Worm (Caenorhabditis elegans) whole organism, L1 larva: ENCODE measurements around the gene nhr-91.

Experiments
- F16B12.6 ChIP-seq: fragments of 150-350 bp; optimal IDR thresholded peaks from 2 replicates; lab custom pipeline; 2014; ENCODE audit warnings: missing biosample characterization, missing genetic modification characterization
- Y116A8C.19 ChIP-seq: sonication (generic microtip); optimal IDR thresholded peaks from 2 replicates; lab custom pipeline; 2016; ENCODE audit warnings: missing compliant biosample characterization, missing genetic modification characterization, borderline replicate concordance
- aha-1 ChIP-seq: fragments of 150-350 bp; optimal IDR thresholded peaks from 2 replicates; lab custom pipeline; 2014; ENCODE audit warnings: missing biosample characterization, missing genetic modification characterization
- alr-1 ChIP-seq: fragments of 200-800 bp; sonication (Bioruptor generic); optimal IDR thresholded peaks from 2 replicates; lab custom pipeline; 2018; ENCODE audit warnings: borderline replicate concordance, mild to moderate bottlenecking, missing genetic modification characterization, missing compliant biosample characterization
- blmp-1 ChIP-seq: fragments of 150-350 bp; optimal IDR thresholded peaks from 2 replicates; lab custom pipeline; 2014; ENCODE audit warnings: missing biosample characterization, missing genetic modification characterization
- ceh-88 ChIP-seq: fragments of 200-800 bp; sonication (Bioruptor generic); IDR thresholded peaks from 2 replicates; pipeline ENCODE4 v1.3.6; 2022; ENCODE audit warnings: missing genetic modification characterization, missing compliant biosample characterization
- dpl-1 ChIP-seq, 3 experiments: fragments of 150-350 bp in 2 of 3; sonication (generic microtip) in 1 of 3; optimal IDR thresholded peaks; 2 replicates each; lab custom pipeline; 2014 to 2017; ENCODE audit warnings: missing biosample characterization in 3 of 3, missing genetic modification characterization in 3 of 3, missing genetic modification reagents in 3 of 3
- efl-1 ChIP-seq, 4 experiments: fragments of 150-350 bp; optimal IDR thresholded peaks in 3 of 4; peaks in 1 of 4; 1 replicate in 1 of 4; 2 replicates in 3 of 4; lab custom pipeline; 2014; ENCODE audit warnings: missing biosample characterization in 2 of 4, missing genetic modification characterization in 2 of 4, missing genetic modification reagents in 2 of 4
- elt-2 ChIP-seq: sonication (generic microtip); optimal IDR thresholded peaks from 2 replicates; lab custom pipeline; 2016; ENCODE audit warnings: missing genetic modification characterization, mild to moderate bottlenecking, inconsistent platforms, missing compliant biosample characterization, missing genetic modification reagents
- fkh-4 ChIP-seq: sonication (generic microtip); optimal IDR thresholded peaks from 2 replicates; lab custom pipeline; 2016; ENCODE audit warnings: missing compliant biosample characterization, missing genetic modification characterization, borderline replicate concordance
- grh-1 ChIP-seq: fragments of 200-800 bp; sonication (Bioruptor generic); IDR thresholded peaks from 2 replicates; pipeline ENCODE4 v1.3.6; 2022; ENCODE audit warnings: missing genetic modification reagents, missing genetic modification characterization, missing compliant biosample characterization
- hlh-17 ChIP-seq: fragments of 200-800 bp; sonication (Bioruptor generic); optimal IDR thresholded peaks from 2 replicates; lab custom pipeline; 2018; ENCODE audit warnings: missing genetic modification characterization, mild to moderate bottlenecking, missing compliant biosample characterization, moderate library complexity, borderline replicate concordance
- hpl-2 ChIP-seq: fragments of 150-350 bp; optimal IDR thresholded peaks from 2 replicates; lab custom pipeline; 2014; ENCODE audit warnings: missing biosample characterization, missing genetic modification reagents, missing genetic modification characterization
- jun-1 ChIP-seq: fragments of 150-350 bp; optimal IDR thresholded peaks from 2 replicates; lab custom pipeline; 2014; ENCODE audit warnings: missing biosample characterization, missing genetic modification reagents, missing genetic modification characterization
- lin-13 ChIP-seq: fragments of 150-350 bp; optimal IDR thresholded peaks from 2 replicates; lab custom pipeline; 2014; ENCODE audit warnings: missing biosample characterization, missing genetic modification reagents, missing genetic modification characterization
- lin-14 ChIP-seq: fragments of 200-800 bp; sonication (Bioruptor generic); optimal IDR thresholded peaks from 2 replicates; lab custom pipeline; 2018; ENCODE audit warnings: mild to moderate bottlenecking, missing genetic modification characterization, moderate library complexity, missing compliant biosample characterization
- lin-35 ChIP-seq, 2 experiments: fragments of 150-350 bp; optimal IDR thresholded peaks; 2 replicates each; lab custom pipeline; 2014; ENCODE audit warnings: missing biosample characterization in 2 of 2, missing genetic modification characterization in 2 of 2, missing genetic modification reagents in 2 of 2
- lin-39 ChIP-seq: fragments of 150-350 bp; optimal IDR thresholded peaks from 2 replicates; lab custom pipeline; 2014; ENCODE audit warnings: missing biosample characterization, missing genetic modification reagents, missing genetic modification characterization
- mef-2 ChIP-seq: fragments of 150-350 bp; optimal IDR thresholded peaks from 2 replicates; lab custom pipeline; 2014; ENCODE audit warnings: missing biosample characterization, missing genetic modification characterization
- mep-1 ChIP-seq: fragments of 150-350 bp; optimal IDR thresholded peaks from 2 replicates; lab custom pipeline; 2014; ENCODE audit warnings: missing biosample characterization, missing genetic modification characterization
- nhr-11 ChIP-seq: fragments of 150-350 bp; optimal IDR thresholded peaks from 2 replicates; lab custom pipeline; 2014; ENCODE audit warnings: missing biosample characterization, missing genetic modification characterization
- nhr-12 ChIP-seq: sonication (generic microtip); optimal IDR thresholded peaks from 2 replicates; lab custom pipeline; 2017; ENCODE audit warnings: missing biosample characterization, missing genetic modification characterization
- nhr-19 ChIP-seq: fragments of 200-800 bp; sonication (Bioruptor generic); conservative IDR thresholded peaks from 2 replicates; pipeline ENCODE4 v1.3.6; 2022; ENCODE audit warnings: missing genetic modification characterization, missing compliant biosample characterization
- nhr-237 ChIP-seq: fragments of 150-350 bp; optimal IDR thresholded peaks from 2 replicates; lab custom pipeline; 2014; ENCODE audit warnings: missing biosample characterization, missing genetic modification characterization
- nhr-77 ChIP-seq: fragments of 150-350 bp; optimal IDR thresholded peaks from 2 replicates; lab custom pipeline; 2014; ENCODE audit warnings: missing biosample characterization, missing genetic modification characterization
- nhr-84 ChIP-seq: sonication (generic microtip); optimal IDR thresholded peaks from 2 replicates; lab custom pipeline; 2017; ENCODE audit warnings: missing biosample characterization, missing genetic modification characterization
- nhr-85 ChIP-seq: sonication (generic microtip); peaks from one replicate; lab custom pipeline; 2016; ENCODE audit warnings: missing genetic modification characterization, inconsistent platforms, missing compliant biosample characterization
- nhr-90 ChIP-seq: sonication (generic microtip); optimal IDR thresholded peaks from 2 replicates; lab custom pipeline; 2016; ENCODE audit warnings: mild to moderate bottlenecking, missing genetic modification characterization, missing compliant biosample characterization; ENCODE audit not compliant: poor library complexity
- pax-3 ChIP-seq: fragments of 200-800 bp; sonication (Bioruptor generic); optimal IDR thresholded peaks from 2 replicates; lab custom pipeline; 2018; ENCODE audit warnings: mild to moderate bottlenecking, missing genetic modification characterization, moderate library complexity, missing compliant biosample characterization
- snpc-4 ChIP-seq: fragments of 150-350 bp; optimal IDR thresholded peaks from 2 replicates; lab custom pipeline; 2014; ENCODE audit warnings: missing biosample characterization, missing genetic modification characterization
- snu-23 ChIP-seq: sonication (generic microtip); optimal IDR thresholded peaks from 2 replicates; lab custom pipeline; 2016; ENCODE audit warnings: missing genetic modification characterization, missing compliant biosample characterization
- sox-4 ChIP-seq: sonication (generic microtip); optimal IDR thresholded peaks from 2 replicates; lab custom pipeline; 2016; ENCODE audit warnings: missing genetic modification characterization, missing compliant biosample characterization
- sptf-1 ChIP-seq: fragments of 150-350 bp; optimal IDR thresholded peaks from 2 replicates; lab custom pipeline; 2014; ENCODE audit warnings: missing biosample characterization, missing genetic modification characterization
- swsn-7 ChIP-seq: sonication (generic microtip); optimal IDR thresholded peaks from 2 replicates; lab custom pipeline; 2016; ENCODE audit warnings: missing genetic modification characterization, missing compliant biosample characterization
- tbx-2 ChIP-seq: sonication (generic microtip); optimal IDR thresholded peaks from 2 replicates; lab custom pipeline; 2016; ENCODE audit warnings: missing genetic modification characterization, missing compliant biosample characterization
- tlp-1 ChIP-seq: fragments of 150-350 bp; optimal IDR thresholded peaks from 2 replicates; lab custom pipeline; 2014; ENCODE audit warnings: missing biosample characterization, missing genetic modification characterization
- unc-30 ChIP-seq: sonication (generic microtip); optimal IDR thresholded peaks from 2 replicates; lab custom pipeline; 2017; ENCODE audit warnings: missing biosample characterization, missing genetic modification characterization
- unc-62 ChIP-seq: fragments of 150-350 bp; optimal IDR thresholded peaks from 2 replicates; lab custom pipeline; 2014; ENCODE audit warnings: missing biosample characterization, missing genetic modification reagents, missing genetic modification characterization
- unc-86 ChIP-seq: sonication (generic microtip); optimal IDR thresholded peaks from 2 replicates; lab custom pipeline; 2016; ENCODE audit warnings: missing genetic modification characterization, missing compliant biosample characterization
- unc-98 ChIP-seq: fragments of 200-800 bp; sonication (Bioruptor generic); IDR thresholded peaks from 2 replicates; pipeline ENCODE4 v1.3.6; 2022; ENCODE audit warnings: missing genetic modification characterization, missing compliant biosample characterization
- vab-15 ChIP-seq: sonication (generic microtip); optimal IDR thresholded peaks from 2 replicates; lab custom pipeline; 2017; ENCODE audit warnings: missing genotype, mild to moderate bottlenecking, missing genetic modification characterization, missing compliant biosample characterization
- zag-1 ChIP-seq: fragments of 150-350 bp; optimal IDR thresholded peaks from 2 replicates; lab custom pipeline; 2014; ENCODE audit warnings: missing biosample characterization, missing genetic modification characterization

nhr-91 gene

ce11 chrX:15307677-15308076 is 1.5 kb upstream of the nhr-91 start:
- TF ChIP-seq jun-1 (tag; lab: Kevin White, UChicago): no peak
- TF ChIP-seq blmp-1 (tag; lab: Kevin White, UChicago): peak; percentile 84
- TF ChIP-seq unc-98: no peak
- TF ChIP-seq swsn-7 (tag; lab: Kevin White, UChicago): no peak
- TF ChIP-seq lin-13 (GFP tag; lab: Kevin White, UChicago): no peak
- no peak for TF ChIP-seq alr-1 (tag; lab: Kevin White, UChicago)
- peak; percentile 29 for TF ChIP-seq nhr-85 (tag; lab: Kevin White, UChicago)

ce11 chrX:15308685-15309084 is 484 bp upstream of the nhr-91 start:
- TF ChIP-seq efl-1 (optimal IDR thresholded peaks at IDR 0.05; lab: Kevin White, UChicago): no peak
- no peak for TF ChIP-seq efl-1 (GFP tag; optimal IDR thresholded peaks at IDR 0.05 in 1 of 2; lab: Kevin White, UChicago)
- no peak for TF ChIP-seq elt-2 (tag; lab: Kevin White, UChicago)
- no peak for TF ChIP-seq mep-1 (tag; lab: Kevin White, UChicago)
- no peak for TF ChIP-seq F16B12.6 (tag; lab: Kevin White, UChicago)
- no peak for TF ChIP-seq nhr-84 (tag; lab: Kevin White, UChicago)
- no peak for TF ChIP-seq unc-62 (GFP tag; lab: Kevin White, UChicago)
- no peak for TF ChIP-seq nhr-237
- no peak for TF ChIP-seq nhr-19 (GFP tag; lab: Robert Waterston, UW)
- TF ChIP-seq nhr-11 (tag; lab: Kevin White, UChicago): no peak
- no peak for TF ChIP-seq Y116A8C.19
- TF ChIP-seq alr-1 (tag; lab: Kevin White, UChicago): no peak
- no peak for TF ChIP-seq unc-86 (tag; lab: Kevin White, UChicago)
- TF ChIP-seq zag-1 (tag; lab: Kevin White, UChicago): no peak
- TF ChIP-seq hlh-17 (GFP tag; lab: Kevin White, UChicago): no peak
- no peak for TF ChIP-seq mef-2
- no peak for TF ChIP-seq vab-15

ce11 chrX:15310330-15310776 is 1.2 kb downstream of the nhr-91 start:
- TF ChIP-seq blmp-1 (tag; lab: Kevin White, UChicago) (peak; percentile 100), nhr-85 (tag; lab: Kevin White, UChicago) (peak; percentile 73), ceh-88 (GFP tag; lab: Robert Waterston, UW) (no peak), lin-14 (GFP tag; lab: Kevin White, UChicago) (peak; percentile 53), mep-1 (tag; lab: Kevin White, UChicago) (no peak), elt-2 (tag; lab: Kevin White, UChicago) (no peak), grh-1 (GFP tag; lab: Robert Waterston, UW) (peak; percentile 32; the same call in 1 of the 2 replicates), sptf-1 (tag; lab: Kevin White, UChicago) (no peak), snpc-4 (tag; lab: Kevin White, UChicago) (no peak), tlp-1 (tag; lab: Kevin White, UChicago) (no peak), snu-23 (no peak), pax-3 (tag; lab: Kevin White, UChicago) (no peak), aha-1 (tag; lab: Kevin White, UChicago) (no peak)

DNA sequence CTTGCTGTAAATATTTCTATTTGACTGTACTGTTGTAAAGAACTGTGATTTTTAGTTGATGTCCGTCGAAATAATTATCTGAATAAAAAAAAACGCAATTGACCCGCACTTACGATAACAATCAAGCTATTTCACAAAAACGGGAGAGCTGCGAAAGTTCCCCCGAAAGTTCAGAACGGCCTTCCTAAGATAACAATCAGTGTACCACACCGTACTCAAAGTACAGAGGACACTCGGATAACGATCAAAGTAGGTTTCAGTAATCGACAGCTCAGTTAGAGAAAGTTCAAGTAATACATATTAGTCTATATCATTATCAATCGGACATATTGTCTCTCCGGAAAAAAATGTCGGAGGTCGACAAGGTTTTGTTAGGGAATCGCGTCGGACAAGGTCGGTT is 1.8 kb downstream of the nhr-91 start:
- TF ChIP-seq nhr-19 (GFP tag; lab: Robert Waterston, UW) (no peak), unc-30 (tag; lab: Kevin White, UChicago) (no peak), lin-39 (tag; lab: Kevin White, UChicago) (no peak), blmp-1 (tag; lab: Kevin White, UChicago) (no peak), sox-4 (tag; lab: Kevin White, UChicago) (no peak), dpl-1 (GFP tag; optimal IDR thresholded peaks at IDR 0.05; lab: Kevin White, UChicago) (no peak), fkh-4 (tag; lab: Kevin White, UChicago) (no peak), elt-2 (tag; lab: Kevin White, UChicago) (no peak), nhr-77 (tag; lab: Kevin White, UChicago) (no peak), tbx-2 (tag; lab: Kevin White, UChicago) (no peak), nhr-12 (no peak), F16B12.6 (tag; lab: Kevin White, UChicago) (no peak), unc-98 (no peak), nhr-90 (tag; lab: Kevin White, UChicago) (no peak), hpl-2 (GFP tag; lab: Kevin White, UChicago) (no peak), lin-35 (GFP tag; optimal IDR thresholded peaks at IDR 0.05; lab: Kevin White, UChicago) (no peak)
- TF ChIP-seq, all 84 proteins: peak for 0
